Fruit fly (Drosophila melanogaster) whole organism, embryonic: Measurements from ENCODE around the gene IntS14.
A peak's percentile ranks its signal among the peaks of the same experiment; 100 is the strongest.

Source experiments
- Asciz ChIP-seq: fragments of 200-800 bp; sonication (Bioruptor generic); optimal IDR thresholded peaks from 2 replicates; lab custom pipeline; 2017; ENCODE audit warnings: missing biosample characterization, mild to moderate bottlenecking, missing genetic modification characterization, missing genetic modification reagents
- CG10959 ChIP-seq: fragments of 200-800 bp; sonication (Bioruptor generic); IDR thresholded peaks from 2 replicates; pipeline ENCODE4 v1.3.6; 2022; ENCODE audit warnings: missing biosample characterization, missing genetic modification characterization
- CG11504 ChIP-seq: fragments of 200-800 bp; sonication (Bioruptor generic); optimal IDR thresholded peaks from 3 replicates; lab custom pipeline; 2019; ENCODE audit warnings: missing biosample characterization, mild to moderate bottlenecking, missing genetic modification characterization, moderate library complexity
- CG12104 ChIP-seq: fragments of 200-800 bp; sonication (Bioruptor generic); optimal IDR thresholded peaks from 3 replicates; lab custom pipeline; 2016; ENCODE audit warnings: missing biosample characterization, missing genetic modification characterization
- CG12391 ChIP-seq: fragments of 200-800 bp; sonication (Bioruptor generic); optimal IDR thresholded peaks from 3 replicates; lab custom pipeline; 2018; ENCODE audit warnings: missing biosample characterization, mild to moderate bottlenecking, missing genetic modification characterization, moderate library complexity
- CG13123 ChIP-seq: fragments of 200-800 bp; sonication (Bioruptor generic); optimal IDR thresholded peaks from 2 replicates; lab custom pipeline; 2016; ENCODE audit warnings: missing biosample characterization, missing genetic modification characterization
- CG13296 ChIP-seq: fragments of 200-800 bp; sonication (Bioruptor generic); optimal IDR thresholded peaks from 3 replicates; lab custom pipeline; 2018; ENCODE audit warnings: missing biosample characterization, mild to moderate bottlenecking, missing genetic modification characterization
- CG13775 ChIP-seq: fragments of 200-800 bp; sonication (Bioruptor generic); optimal IDR thresholded peaks from 3 replicates; lab custom pipeline; 2017; ENCODE audit warnings: missing biosample characterization, mild to moderate bottlenecking, missing genetic modification characterization
- CG14710 ChIP-seq: fragments of 200-800 bp; sonication (Bioruptor generic); optimal IDR thresholded peaks from 3 replicates; lab custom pipeline; 2019; ENCODE audit warnings: missing biosample characterization, mild to moderate bottlenecking, missing genetic modification characterization, moderate library complexity
- CG15601 ChIP-seq: fragments of 200-800 bp; sonication (Bioruptor generic); optimal IDR thresholded peaks from 3 replicates; lab custom pipeline; 2019; ENCODE audit warnings: missing biosample characterization, mild to moderate bottlenecking, missing genetic modification characterization, moderate library complexity
- CG1647 ChIP-seq: fragments of 200-800 bp; sonication (Bioruptor generic); optimal IDR thresholded peaks from 3 replicates; lab custom pipeline; 2016; ENCODE audit warnings: missing biosample characterization, missing genetic modification characterization
- CG16779 ChIP-seq: fragments of 200-800 bp; sonication (Bioruptor generic); IDR thresholded peaks from 2 replicates; pipeline ENCODE4 v1.3.6; 2022; ENCODE audit warnings: missing biosample characterization, missing genetic modification characterization
- CG17385 ChIP-seq: fragments of 200-800 bp; sonication (Bioruptor generic); optimal IDR thresholded peaks from 3 replicates; lab custom pipeline; 2018; ENCODE audit warnings: missing biosample characterization, mild to moderate bottlenecking, missing genetic modification characterization
- CG2129 ChIP-seq: fragments of 200-800 bp; sonication (Bioruptor generic); IDR thresholded peaks from 2 replicates; pipeline ENCODE4 v1.3.6; 2022; ENCODE audit warnings: missing biosample characterization, missing genetic modification characterization; ENCODE audit not compliant: partially characterized antibody
- CG30020 ChIP-seq: fragments of 200-800 bp; optimal IDR thresholded peaks from 2 replicates; lab custom pipeline; 2019; ENCODE audit warnings: missing biosample characterization, mild to moderate bottlenecking, missing genetic modification characterization, moderate library complexity
- CG3065 ChIP-seq: fragments of 200-800 bp; sonication (Bioruptor generic); optimal IDR thresholded peaks from 2 replicates; lab custom pipeline; 2016; ENCODE audit warnings: missing biosample characterization, missing genetic modification characterization
- CG32767 ChIP-seq: fragments of 200-800 bp; sonication (Bioruptor generic); IDR thresholded peaks from 2 replicates; pipeline ENCODE4 v1.3.6; 2022; ENCODE audit warnings: missing biosample characterization, missing genetic modification characterization
- CG7372 ChIP-seq: fragments of 200-800 bp; sonication (Bioruptor generic); IDR thresholded peaks from 2 replicates; pipeline ENCODE4 v1.3.6; 2022; ENCODE audit warnings: missing biosample characterization, missing genetic modification characterization
- CG8478 ChIP-seq: fragments of >200 bp; optimal IDR thresholded peaks from 2 replicates; lab custom pipeline; 2018
- CG8765 ChIP-seq: fragments of 200-800 bp; sonication (Bioruptor generic); IDR thresholded peaks from 2 replicates; pipeline ENCODE4 v1.3.6; 2022; ENCODE audit warnings: missing biosample characterization, missing genetic modification characterization
- CG9437 ChIP-seq: fragments of 200-800 bp; sonication (Bioruptor generic); optimal IDR thresholded peaks from 2 replicates; lab custom pipeline; 2018; ENCODE audit warnings: missing biosample characterization, mild to moderate bottlenecking, missing genetic modification characterization
- CG9609 ChIP-seq: fragments of 200-800 bp; sonication (Bioruptor generic); optimal IDR thresholded peaks from 3 replicates; lab custom pipeline; 2016; ENCODE audit warnings: missing biosample characterization, missing genetic modification characterization
- CG9876 ChIP-seq: fragments of 200-800 bp; sonication (Bioruptor generic); optimal IDR thresholded peaks from 2 replicates; lab custom pipeline; 2016; ENCODE audit warnings: missing biosample characterization, missing genetic modification characterization
- Deaf1 ChIP-seq: fragments of 200-800 bp; optimal IDR thresholded peaks from 3 replicates; lab custom pipeline; 2019; ENCODE audit warnings: missing biosample characterization, mild to moderate bottlenecking, missing genetic modification characterization, moderate library complexity
- Dip3 ChIP-seq: fragments of 200-800 bp; sonication (Bioruptor generic); optimal IDR thresholded peaks from 3 replicates; lab custom pipeline; 2016; ENCODE audit warnings: missing biosample characterization, missing genetic modification characterization
- Drgx ChIP-seq: fragments of 200-800 bp; sonication (Bioruptor generic); IDR thresholded peaks from 2 replicates; pipeline ENCODE4 v1.3.6; 2022; ENCODE audit warnings: missing biosample characterization, missing genetic modification characterization
- Gug ChIP-seq: fragments of 200-800 bp; sonication (Bioruptor generic); IDR thresholded peaks from 4 replicates; pipeline ENCODE4 v1.3.6; 2022; ENCODE audit warnings: missing biosample characterization, missing genetic modification characterization
- Hr39 ChIP-seq: fragments of >200 bp; optimal IDR thresholded peaks from 2 replicates; lab custom pipeline; 2017
- Nf-YC ChIP-seq: fragments of 200-800 bp; optimal IDR thresholded peaks from 3 replicates; lab custom pipeline; 2019; ENCODE audit warnings: missing biosample characterization, mild to moderate bottlenecking, missing genetic modification characterization, moderate library complexity
- Optix ChIP-seq: fragments of 200-800 bp; sonication (Bioruptor generic); IDR thresholded peaks from 3 replicates; pipeline ENCODE4 v1.3.6; 2022; ENCODE audit warnings: missing biosample characterization, missing genetic modification characterization
- Usf ChIP-seq: fragments of 200-800 bp; sonication (Bioruptor generic); optimal IDR thresholded peaks from 2 replicates; lab custom pipeline; 2017; ENCODE audit warnings: missing genotype, missing biosample characterization, missing genetic modification characterization
- ash1 ChIP-seq: fragments of 200-800 bp; sonication (Bioruptor generic); optimal IDR thresholded peaks from 2 replicates; lab custom pipeline; 2018; ENCODE audit warnings: missing biosample characterization, mild to moderate bottlenecking, missing genetic modification characterization
- cas ChIP-seq: fragments of 200-800 bp; sonication (Bioruptor generic); IDR thresholded peaks from 2 replicates; pipeline ENCODE4 v1.3.6; 2022; ENCODE audit warnings: missing biosample characterization, missing genetic modification characterization
- caup ChIP-seq: fragments of 200-800 bp; sonication (Bioruptor generic); optimal IDR thresholded peaks from 3 replicates; lab custom pipeline; 2017; ENCODE audit warnings: missing biosample characterization, mild to moderate bottlenecking, missing genetic modification characterization, moderate library complexity; ENCODE audit not compliant: severe bottlenecking
- dmrt99B ChIP-seq: fragments of 200-800 bp; sonication (Bioruptor generic); optimal IDR thresholded peaks from 2 replicates; lab custom pipeline; 2018; ENCODE audit warnings: missing biosample characterization, mild to moderate bottlenecking, missing genetic modification characterization, moderate library complexity
- dpn ChIP-seq, 2 experiments: fragments of 200-800 bp; sonication (Bioruptor generic); optimal IDR thresholded peaks; 3 replicates each; lab custom pipeline; 2016; ENCODE audit warnings: missing biosample characterization in 2 of 2, missing genetic modification characterization in 2 of 2
- fd96Cb ChIP-seq: fragments of 200-800 bp; sonication (Bioruptor generic); optimal IDR thresholded peaks from 2 replicates; lab custom pipeline; 2018; ENCODE audit warnings: missing biosample characterization, mild to moderate bottlenecking, missing genetic modification characterization, moderate library complexity
- ftz-f1 ChIP-seq: fragments of 200-800 bp; sonication (Bioruptor generic); optimal IDR thresholded peaks from 2 replicates; lab custom pipeline; 2016; ENCODE audit warnings: missing biosample characterization, missing genetic modification characterization
- h ChIP-seq: fragments of >200 bp; optimal IDR thresholded peaks from 2 replicates; lab custom pipeline; 2017
- hth ChIP-seq: fragments of >200 bp; optimal IDR thresholded peaks from 2 replicates; lab custom pipeline; 2017; ENCODE audit warnings: inconsistent platforms
- inv ChIP-seq: fragments of 200-800 bp; sonication (Bioruptor generic); IDR thresholded peaks from 2 replicates; pipeline ENCODE4 v1.3.6; 2022; ENCODE audit warnings: missing biosample characterization, missing genetic modification characterization; ENCODE audit not compliant: partially characterized antibody
- klu ChIP-seq: fragments of 200-800 bp; sonication (Bioruptor generic); IDR thresholded peaks from 2 replicates; pipeline ENCODE4 v1.3.6; 2022; ENCODE audit warnings: missing biosample characterization, missing genetic modification characterization
- knrl ChIP-seq: fragments of 200-800 bp; sonication (Bioruptor generic); IDR thresholded peaks from 3 replicates; pipeline ENCODE4 v1.3.6; 2022; ENCODE audit warnings: missing biosample characterization, missing genetic modification characterization; ENCODE audit not compliant: partially characterized antibody
- lab ChIP-seq: fragments of 200-800 bp; sonication (Bioruptor generic); optimal IDR thresholded peaks from 3 replicates; lab custom pipeline; 2017; ENCODE audit warnings: missing biosample characterization, missing genetic modification characterization, mild to moderate bottlenecking, moderate library complexity, missing genetic modification reagents
- nerfin-1 ChIP-seq: fragments of 200-800 bp; sonication (Bioruptor generic); optimal IDR thresholded peaks from 3 replicates; lab custom pipeline; 2019; ENCODE audit warnings: missing biosample characterization, mild to moderate bottlenecking, missing genetic modification characterization, moderate library complexity
- onecut ChIP-seq: fragments of 200-800 bp; sonication (Bioruptor generic); IDR thresholded peaks from 2 replicates; pipeline ENCODE4 v1.3.6; 2022; ENCODE audit warnings: missing biosample characterization, missing genetic modification characterization
- pnt ChIP-seq: fragments of 200-800 bp; sonication (Bioruptor generic); optimal IDR thresholded peaks from 3 replicates; lab custom pipeline; 2016; ENCODE audit warnings: missing biosample characterization, missing genetic modification characterization
- sens-2 ChIP-seq: fragments of 200-800 bp; sonication (Bioruptor generic); IDR thresholded peaks from 2 replicates; pipeline ENCODE4 v1.3.6; 2022; ENCODE audit warnings: missing biosample characterization, missing genetic modification characterization
- tup ChIP-seq: fragments of 200-800 bp; sonication (Bioruptor generic); optimal IDR thresholded peaks from 2 replicates; lab custom pipeline; 2016; ENCODE audit warnings: missing biosample characterization, mild to moderate bottlenecking, missing genetic modification characterization, moderate library complexity

Gene IntS14

DNA sequence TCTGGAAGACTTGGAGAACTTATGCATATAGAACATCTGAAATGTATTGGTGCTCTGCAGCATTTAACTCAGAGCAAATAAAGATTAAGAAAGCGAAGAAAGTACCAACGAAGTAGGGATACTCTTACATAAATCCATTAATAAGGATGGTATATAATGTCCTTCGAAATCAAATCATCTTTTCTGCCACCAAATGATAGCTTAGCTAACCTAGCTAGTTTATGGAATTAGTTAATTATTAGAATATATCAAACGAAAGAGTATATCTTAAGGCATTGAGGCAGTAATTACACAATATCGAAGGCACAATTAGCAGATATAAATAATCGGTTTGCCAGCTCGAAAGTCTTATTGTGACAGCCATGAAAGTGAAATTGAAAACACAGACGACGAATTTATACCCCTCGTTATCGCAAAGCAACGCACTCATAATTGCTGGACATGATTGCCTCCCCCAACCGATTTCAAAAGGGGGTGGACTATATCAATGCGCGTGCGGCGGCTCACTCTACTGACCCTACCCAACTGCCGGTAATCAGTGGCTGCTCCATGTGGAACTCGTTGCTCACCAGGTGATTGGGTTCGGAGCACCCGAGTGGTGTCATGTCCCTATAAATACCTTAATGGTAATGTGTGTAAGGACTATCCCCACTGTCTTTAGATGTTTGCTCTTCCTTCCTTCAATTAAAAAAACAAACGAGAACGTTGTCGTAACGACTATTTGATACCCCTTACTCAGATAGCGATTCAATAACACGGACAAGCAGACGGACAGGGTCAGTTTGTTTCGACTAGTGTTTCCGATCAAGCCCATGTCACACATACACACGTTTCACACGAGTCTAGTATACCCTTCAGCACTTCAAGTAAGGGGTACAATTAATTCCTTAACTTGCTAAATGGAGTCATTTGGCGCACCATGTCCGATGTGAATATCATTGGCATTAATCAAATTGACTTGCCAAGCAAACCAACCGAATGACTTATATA, 19.6 kb upstream of the IntS14 start (continued):
- TF ChIP-seq h = no peak
- peak; percentile 48 for TF ChIP-seq Dip3
- TF ChIP-seq dmrt99B (tag; lab: Kevin White, UChicago) = peak; percentile 73
- TF ChIP-seq CG11504 (tag; lab: Kevin White, UChicago) = no peak
- TF ChIP-seq dpn (GFP tag; optimal IDR thresholded peaks at IDR 0.05; lab: Kevin White, UChicago) = peak in 1 of 2 experiments; percentile 35
- TF ChIP-seq CG9609 (GFP tag; lab: Kevin White, UChicago) = peak; percentile 37
- TF ChIP-seq Deaf1 (tag; lab: Kevin White, UChicago) = peak; percentile 19
- peak; percentile 38 for TF ChIP-seq CG14710
- peak; percentile 31; the same call in 1 of the 2 replicates for TF ChIP-seq cas (GFP tag; lab: Robert Waterston, UW)
- no peak for TF ChIP-seq CG9876 (GFP tag; lab: Kevin White, UChicago)
- peak; percentile 43; the same call in 1 of the 2 replicates for TF ChIP-seq Drgx (GFP tag; lab: Robert Waterston, UW)
- peak; percentile 42 for TF ChIP-seq CG13296 (GFP tag; lab: Kevin White, UChicago)
- TF ChIP-seq CG32767 (GFP tag; lab: Robert Waterston, UW) = 0 out of 2 replicates have a peak, but pooled peaks have one; percentile 40
- TF ChIP-seq inv (GFP tag; lab: Robert Waterston, UW) = no peak
- TF ChIP-seq CG13123 (GFP tag; lab: Kevin White, UChicago) = no peak
- no peak for TF ChIP-seq CG2129
- TF ChIP-seq Nf-YC (tag; lab: Kevin White, UChicago) = no peak
- TF ChIP-seq fd96Cb (tag; lab: Kevin White, UChicago) = peak; percentile 46
- TF ChIP-seq sens-2 = peak; percentile 26; the same call in 1 of the 2 replicates
- TF ChIP-seq pnt = no peak
- TF ChIP-seq knrl (GFP tag; lab: Robert Waterston, UW) = no peak
- no peak for TF ChIP-seq CG30020 (tag; lab: Kevin White, UChicago)
- peak; percentile 19; the same call in 1 of the 4 replicates for TF ChIP-seq Gug
- no peak for TF ChIP-seq klu (GFP tag; lab: Robert Waterston, UW)
- TF ChIP-seq Hr39 (lab: Kevin White, UChicago) = no peak
- TF ChIP-seq nerfin-1 (tag; lab: Kevin White, UChicago) = peak; percentile 11
- TF ChIP-seq CG10959 (GFP tag; lab: Robert Waterston, UW) = no peak
- TF ChIP-seq CG17385 (GFP tag; lab: Kevin White, UChicago) = peak; percentile 64
- TF ChIP-seq ash1 = no peak
- TF ChIP-seq CG1647 (GFP tag; lab: Kevin White, UChicago) = no peak
- TF ChIP-seq Asciz (GFP tag; lab: Kevin White, UChicago) = no peak
- TF ChIP-seq CG9437 (GFP tag; lab: Kevin White, UChicago) = no peak
- TF ChIP-seq CG7372 = no peak
- TF ChIP-seq CG8765 (GFP tag; lab: Robert Waterston, UW) = no peak
- no peak for TF ChIP-seq CG12104 (GFP tag; lab: Kevin White, UChicago)
- TF ChIP-seq caup (GFP tag; lab: Kevin White, UChicago) = peak; percentile 23
- TF ChIP-seq CG8478 (lab: Kevin White, UChicago) = no peak
- TF ChIP-seq CG12391 (tag; lab: Kevin White, UChicago) = peak; percentile 70
- TF ChIP-seq Usf (GFP tag; lab: Kevin White, UChicago) = no peak
- TF ChIP-seq CG16779 (GFP tag; lab: Robert Waterston, UW) = no peak
- TF ChIP-seq CG13775 (GFP tag; lab: Kevin White, UChicago) = no peak
- peak; percentile 73 for TF ChIP-seq lab
- no peak for TF ChIP-seq tup
- TF ChIP-seq CG3065 (GFP tag; lab: Kevin White, UChicago) = no peak
- TF ChIP-seq onecut (GFP tag; lab: Robert Waterston, UW) = no peak
- no peak for TF ChIP-seq ftz-f1 (GFP tag; lab: Kevin White, UChicago)
- TF ChIP-seq hth = no peak
- TF ChIP-seq Optix = 0 out of 3 replicates have a peak, but pooled peaks have one; percentile 43
- peak; percentile 54 for TF ChIP-seq CG15601 (tag; lab: Kevin White, UChicago)
